Fruit fly (Drosophila melanogaster): ENCODE data around the gene CG34269.

- TF ChIP-seq Myc (optimal IDR thresholded peaks at IDR 0.05) (no peak), insv (optimal IDR thresholded peaks at IDR 0.05) (no peak)
Measured at dm6 chr3L:531280-531853, 3.2 kb downstream of the CG34269 start.

Data from Kc167 (cell line).